Worm (Caenorhabditis elegans) whole organism, young adult: Measurements from ENCODE around the gene pir-1.

Experiments used
- B0019.2 ChIP-seq: fragments of 200-800 bp; sonication (Bioruptor generic); conservative IDR thresholded peaks from 2 replicates; pipeline ENCODE4 v1.3.6; 2022; ENCODE audit warnings: missing genetic modification reagents, missing genetic modification characterization, missing compliant biosample characterization
- B0261.1 ChIP-seq: sonication (generic microtip); optimal IDR thresholded peaks from 2 replicates; lab custom pipeline; 2016; ENCODE audit warnings: mild to moderate bottlenecking, missing genetic modification characterization, moderate library complexity, missing compliant biosample characterization
- C17E4.6 ChIP-seq: fragments of 200-800 bp; sonication (Bioruptor generic); IDR thresholded peaks from 2 replicates; pipeline ENCODE4 v1.3.6; 2022; ENCODE audit warnings: missing genetic modification reagents, missing genetic modification characterization, missing compliant biosample characterization
- F33H1.4 ChIP-seq: fragments of 200-800 bp; sonication (Bioruptor generic); IDR thresholded peaks from 2 replicates; pipeline ENCODE4 v1.3.6; 2022; ENCODE audit warnings: missing genetic modification reagents, missing genetic modification characterization, missing compliant biosample characterization
- F49E8.2 ChIP-seq: sonication (generic microtip); optimal IDR thresholded peaks from 3 replicates; lab custom pipeline; 2017; ENCODE audit warnings: missing genetic modification characterization, mild to moderate bottlenecking, missing compliant biosample characterization, antibody characterized with exemption, moderate library complexity; ENCODE audit not compliant: insufficient read depth
- F57A8.1 ChIP-seq: fragments of 200-800 bp; sonication (Bioruptor generic); optimal IDR thresholded peaks from 2 replicates; lab custom pipeline; 2018; ENCODE audit warnings: mild to moderate bottlenecking, missing genetic modification characterization, moderate library complexity, missing compliant biosample characterization
- K11D2.4 ChIP-seq: fragments of 200-800 bp; sonication (Bioruptor generic); IDR thresholded peaks from 2 replicates; pipeline ENCODE4 v1.3.6; 2022; ENCODE audit warnings: missing genetic modification reagents, missing genetic modification characterization, missing compliant biosample characterization
- Y56A3A.18 ChIP-seq: fragments of 200-800 bp; sonication (Bioruptor generic); IDR thresholded peaks from 2 replicates; pipeline ENCODE4 v1.3.6; 2022; ENCODE audit warnings: missing genetic modification reagents, missing genetic modification characterization, missing compliant biosample characterization
- Y67H2A.10 ChIP-seq: fragments of 200-800 bp; sonication (Bioruptor generic); conservative IDR thresholded peaks from 2 replicates; pipeline ENCODE4 v1.3.6; 2022; ENCODE audit warnings: missing genetic modification reagents, missing genetic modification characterization, missing compliant biosample characterization
- Y95B8A.8 ChIP-seq: fragments of 200-800 bp; sonication (Bioruptor generic); IDR thresholded peaks from 2 replicates; pipeline ENCODE4 v1.3.6; 2022; ENCODE audit warnings: missing genetic modification reagents, missing genetic modification characterization, missing compliant biosample characterization
- ZK185.1 ChIP-seq: sonication (generic microtip); optimal IDR thresholded peaks from 2 replicates; lab custom pipeline; 2016; ENCODE audit warnings: mild to moderate bottlenecking, missing genetic modification characterization, missing compliant biosample characterization; ENCODE audit not compliant: poor library complexity, severe bottlenecking
- akir-1 ChIP-seq: fragments of 200-800 bp; sonication (Bioruptor generic); optimal IDR thresholded peaks from 2 replicates; lab custom pipeline; 2018; ENCODE audit warnings: mild to moderate bottlenecking, missing genetic modification characterization, moderate library complexity, missing compliant biosample characterization
- attf-3 ChIP-seq: fragments of 200-800 bp; sonication (Bioruptor generic); conservative IDR thresholded peaks from 2 replicates; pipeline ENCODE4 v1.3.6; 2022; ENCODE audit warnings: missing genetic modification reagents, missing genetic modification characterization, missing compliant biosample characterization
- ceh-100 ChIP-seq: fragments of 200-800 bp; sonication (Bioruptor generic); IDR thresholded peaks from 2 replicates; pipeline ENCODE4 v1.3.6; 2022; ENCODE audit warnings: missing genetic modification reagents, missing genetic modification characterization, missing compliant biosample characterization
- ceh-27 ChIP-seq: fragments of 200-800 bp; sonication (Bioruptor generic); optimal IDR thresholded peaks from 2 replicates; lab custom pipeline; 2018; ENCODE audit warnings: mild to moderate bottlenecking, missing genetic modification characterization, moderate library complexity, missing compliant biosample characterization
- chd-7 ChIP-seq: sonication (generic microtip); optimal IDR thresholded peaks from 2 replicates; lab custom pipeline; 2016; ENCODE audit warnings: mild to moderate bottlenecking, missing genetic modification characterization, moderate library complexity, missing compliant biosample characterization
- dpl-1 ChIP-seq: fragments of 150-350 bp; optimal IDR thresholded peaks from 2 replicates; lab custom pipeline; 2014; ENCODE audit warnings: missing biosample characterization, missing genetic modification reagents, missing genetic modification characterization
- efl-1 ChIP-seq: fragments of 150-350 bp; optimal IDR thresholded peaks from 2 replicates; lab custom pipeline; 2014; ENCODE audit warnings: missing biosample characterization, missing genetic modification reagents, missing genetic modification characterization
- egl-44 ChIP-seq: fragments of 200-800 bp; sonication (Bioruptor generic); IDR thresholded peaks from 2 replicates; pipeline ENCODE4 v1.3.6; 2022; ENCODE audit warnings: missing genetic modification reagents, missing genetic modification characterization, missing compliant biosample characterization
- fkh-3 ChIP-seq: sonication (generic microtip); optimal IDR thresholded peaks from 2 replicates; lab custom pipeline; 2016; ENCODE audit warnings: mild to moderate bottlenecking, missing genetic modification characterization, missing compliant biosample characterization
- gei-17 ChIP-seq: fragments of 200-800 bp; sonication (Bioruptor generic); optimal IDR thresholded peaks from 2 replicates; lab custom pipeline; 2018; ENCODE audit warnings: mild to moderate bottlenecking, missing genetic modification characterization, missing compliant biosample characterization
- hmg-1.2 ChIP-seq: fragments of 200-800 bp; sonication (Bioruptor generic); IDR thresholded peaks from 2 replicates; pipeline ENCODE4 v1.3.6; 2022; ENCODE audit warnings: missing genetic modification reagents, missing genetic modification characterization, missing compliant biosample characterization
- hmg-20 ChIP-seq: fragments of 200-800 bp; sonication (Bioruptor generic); IDR thresholded peaks from 2 replicates; pipeline ENCODE4 v1.3.6; 2022; ENCODE audit warnings: missing genetic modification reagents, missing genetic modification characterization, missing compliant biosample characterization
- lag-1 ChIP-seq: fragments of 200-800 bp; sonication (Bioruptor generic); IDR thresholded peaks from 2 replicates; pipeline ENCODE4 v1.3.6; 2022; ENCODE audit warnings: missing genetic modification reagents, missing genetic modification characterization, missing compliant biosample characterization
- lsl-1 ChIP-seq: fragments of 200-800 bp; sonication (Bioruptor generic); optimal IDR thresholded peaks from 2 replicates; lab custom pipeline; 2018; ENCODE audit warnings: mild to moderate bottlenecking, missing genetic modification characterization, moderate library complexity, missing compliant biosample characterization
- madf-3 ChIP-seq: fragments of 200-800 bp; sonication (Bioruptor generic); IDR thresholded peaks from 2 replicates; pipeline ENCODE4 v1.3.6; 2022; ENCODE audit warnings: missing genetic modification reagents, missing genetic modification characterization, missing compliant biosample characterization
- nhr-120 ChIP-seq: fragments of 200-800 bp; sonication (Bioruptor generic); IDR thresholded peaks from 2 replicates; pipeline ENCODE4 v1.3.6; 2022; ENCODE audit warnings: missing genetic modification characterization, missing compliant biosample characterization
- nhr-179 ChIP-seq: sonication (generic microtip); optimal IDR thresholded peaks from 2 replicates; lab custom pipeline; 2016; ENCODE audit warnings: mild to moderate bottlenecking, missing genetic modification characterization, missing compliant biosample characterization
- pha-4 ChIP-seq: fragments of 150-350 bp; sonication (generic microtip); optimal IDR thresholded peaks from 2 replicates; lab custom pipeline; 2014; ENCODE audit warnings: missing biosample characterization, missing genetic modification reagents, missing genetic modification characterization
- rcor-1 ChIP-seq: fragments of 200-800 bp; sonication (Bioruptor generic); IDR thresholded peaks from 2 replicates; pipeline ENCODE4 v1.3.6; 2022; ENCODE audit warnings: missing genetic modification reagents, missing genetic modification characterization, missing compliant biosample characterization
- repo-1 ChIP-seq: sonication (generic microtip); optimal IDR thresholded peaks from 2 replicates; lab custom pipeline; 2017; ENCODE audit warnings: mild to moderate bottlenecking, missing genetic modification characterization, missing compliant biosample characterization
- rpc-1 ChIP-seq, 2 experiments: fragments of 150-350 bp in 1 of 2; sonication (generic microtip) in 1 of 2; optimal IDR thresholded peaks; 2 replicates each; lab custom pipeline; 2014 to 2018; ENCODE audit warnings: missing biosample characterization in 1 of 2, missing genetic modification characterization in 1 of 2, missing genetic modification reagents in 1 of 2, missing genotype in 1 of 2
- sdz-38 ChIP-seq: sonication (generic microtip); optimal IDR thresholded peaks from 2 replicates; lab custom pipeline; 2016; ENCODE audit warnings: missing genotype, missing genetic modification characterization, missing compliant biosample characterization
- snpc-1.1 ChIP-seq: sonication (generic microtip); optimal IDR thresholded peaks from 2 replicates; lab custom pipeline; 2017; ENCODE audit warnings: missing genetic modification characterization, mild to moderate bottlenecking, missing compliant biosample characterization, antibody characterized with exemption, moderate library complexity, missing genotype, missing genetic modification reagents; ENCODE audit not compliant: insufficient read depth
- snpc-1.3 ChIP-seq: sonication (generic microtip); optimal IDR thresholded peaks from 2 replicates; lab custom pipeline; 2017; ENCODE audit warnings: missing genetic modification characterization, mild to moderate bottlenecking, missing compliant biosample characterization, antibody characterized with exemption, moderate library complexity, missing genotype, missing genetic modification reagents; ENCODE audit not compliant: insufficient read depth
- sptf-2 ChIP-seq: fragments of 200-800 bp; sonication (Bioruptor generic); optimal IDR thresholded peaks from 2 replicates; lab custom pipeline; 2018; ENCODE audit warnings: mild to moderate bottlenecking, missing genetic modification characterization, missing compliant biosample characterization
- tbp1 ChIP-seq: fragments of 200-800 bp; sonication (Bioruptor generic); optimal IDR thresholded peaks from 2 replicates; lab custom pipeline; 2018; ENCODE audit warnings: mild to moderate bottlenecking, missing genetic modification characterization, missing compliant biosample characterization
- ztf-3 ChIP-seq: fragments of 200-800 bp; sonication (Bioruptor generic); optimal IDR thresholded peaks from 2 replicates; lab custom pipeline; 2018; ENCODE audit warnings: mild to moderate bottlenecking, missing genetic modification characterization, missing compliant biosample characterization

pir-1 gene

DNA sequence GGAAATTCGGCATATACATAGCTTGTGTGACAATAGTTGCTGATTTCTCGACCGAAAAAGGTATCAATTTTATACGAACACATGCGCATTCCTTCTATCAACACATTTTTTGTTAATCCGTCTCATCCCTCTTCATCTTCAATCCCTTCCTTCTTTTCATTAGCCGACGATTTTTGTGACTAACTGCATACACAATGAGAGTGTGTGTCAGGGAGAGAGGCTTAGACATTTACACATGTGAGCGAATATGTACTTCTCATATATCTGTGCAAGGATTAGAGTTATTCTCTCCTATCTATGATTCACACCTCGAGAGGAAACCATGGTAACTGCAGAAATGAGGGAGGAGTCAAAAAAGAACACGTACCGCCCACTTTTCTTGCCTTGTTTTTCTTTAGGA is 46.8 kb upstream of the pir-1 start:
- TF ChIP-seq madf-3 (no peak), C17E4.6 (no peak), K11D2.4 (GFP tag; lab: Robert Waterston, UW) (no peak), attf-3 (GFP tag; lab: Robert Waterston, UW) (no peak)

- TF ChIP-seq B0261.1 (tag; lab: Kevin White, UChicago) (no peak), sdz-38 (no peak), tbp1 (GFP tag; lab: Kevin White, UChicago) (no peak), nhr-179 (tag; lab: Kevin White, UChicago) (no peak), dpl-1 (GFP tag; lab: Kevin White, UChicago) (no peak), Y95B8A.8 (no peak)
- TF ChIP-seq, all 124 proteins: peak for 0
Measured at ce11 chrII:9131363-9131762, 45.7 kb upstream of the pir-1 start, which contains the start of gene C16D2.1. Gene C16D2.1, plus strand, starts transcription at chrII:9131663.

DNA sequence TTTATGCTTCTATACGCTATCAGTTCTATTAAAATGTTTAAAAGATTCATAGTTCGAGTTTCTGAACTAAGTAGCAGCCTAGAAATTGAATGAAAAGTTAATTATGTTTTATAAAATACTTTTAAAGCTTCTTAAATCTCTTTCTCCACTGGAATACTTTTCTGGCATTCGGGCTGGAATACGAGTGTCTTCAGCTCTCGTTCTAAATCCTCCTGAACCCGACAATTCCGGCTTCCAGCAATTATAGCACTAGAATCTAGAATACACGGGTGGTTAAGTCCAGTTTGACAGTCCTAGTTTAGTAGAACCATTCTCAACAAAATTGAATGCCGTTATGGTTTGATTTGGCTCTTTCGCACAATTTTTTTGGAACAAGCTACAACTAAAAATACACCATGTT is 44.8 kb upstream of the pir-1 start:
- TF ChIP-seq efl-1 (GFP tag; lab: Kevin White, UChicago) (no peak), chd-7 (peak; percentile 38), dpl-1 (GFP tag; lab: Kevin White, UChicago) (no peak)
- TF ChIP-seq, all 124 proteins: peak for 1

DNA sequence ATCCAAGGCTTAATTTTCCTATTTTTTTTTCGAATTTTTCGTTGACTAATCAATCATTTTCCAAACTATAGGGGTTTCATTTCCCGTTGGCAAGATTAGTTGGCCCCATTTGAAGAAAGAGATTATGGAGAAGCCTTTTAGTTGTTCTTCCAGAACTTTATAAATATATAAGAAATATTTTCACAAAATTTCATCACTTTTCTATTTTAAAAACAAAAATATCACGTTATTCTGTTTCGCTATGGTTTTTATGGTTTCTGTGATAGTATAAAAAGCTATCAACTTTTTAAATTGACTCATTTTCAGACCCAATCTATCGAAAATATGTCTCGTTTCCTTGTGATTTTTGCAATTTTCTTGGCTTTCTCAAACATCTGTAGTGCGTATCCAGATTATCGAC is 41.2 kb upstream of the pir-1 start, which contains the start of gene nlp-78:
TSS of gene nlp-78 (plus strand) at position 301 of the 400 bp plus-strand sequence.
- TF ChIP-seq F33H1.4 = no peak
- no peak for TF ChIP-seq lsl-1 (GFP tag; lab: Kevin White, UChicago)
- TF ChIP-seq rcor-1 (GFP tag; lab: Robert Waterston, UW) = no peak
- TF ChIP-seq fkh-3 (tag; lab: Kevin White, UChicago) = no peak
- no peak for TF ChIP-seq akir-1 (GFP tag; lab: Kevin White, UChicago)
- TF ChIP-seq F57A8.1 (GFP tag; lab: Kevin White, UChicago) = no peak
- no peak for TF ChIP-seq snpc-1.3 (tag; lab: Kevin White, UChicago)
- no peak for TF ChIP-seq B0019.2 (GFP tag; lab: Robert Waterston, UW)
- TF ChIP-seq C17E4.6 = no peak
- TF ChIP-seq madf-3 = no peak
- no peak for TF ChIP-seq ceh-100
- no peak for TF ChIP-seq Y56A3A.18 (GFP tag; lab: Robert Waterston, UW)
- no peak for TF ChIP-seq egl-44 (GFP tag; lab: Robert Waterston, UW)
- TF ChIP-seq nhr-120 (GFP tag; lab: Robert Waterston, UW) = no peak
- no peak for TF ChIP-seq ztf-3 (GFP tag; lab: Kevin White, UChicago)
- TF ChIP-seq gei-17 (GFP tag; lab: Kevin White, UChicago) = no peak
- TF ChIP-seq repo-1 (tag; lab: Kevin White, UChicago) = no peak
- TF ChIP-seq ceh-27 (GFP tag; lab: Kevin White, UChicago) = no peak
- TF ChIP-seq hmg-1.2 (GFP tag; lab: Robert Waterston, UW) = no peak

DNA sequence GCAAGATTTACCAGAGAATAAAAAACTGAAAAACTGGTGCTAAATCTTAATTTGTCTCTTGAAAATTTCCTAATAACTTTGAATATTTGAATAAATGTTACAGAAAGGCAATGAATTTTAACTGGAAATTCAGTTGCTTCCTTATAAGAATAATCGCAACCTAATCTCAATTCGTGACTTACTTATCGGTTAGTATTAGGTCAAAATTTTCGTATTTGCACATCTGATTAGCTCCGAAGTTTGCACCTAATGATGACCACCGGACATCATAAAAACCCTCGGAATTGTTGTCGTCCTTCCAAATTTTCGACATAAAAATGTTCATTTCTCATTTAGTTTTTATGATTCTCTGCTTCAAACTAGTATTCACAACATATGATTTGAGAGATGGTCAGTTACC is 39.3 kb upstream of the pir-1 start, which contains the start of gene C16D2.3:
TSS of gene C16D2.3 (plus strand) at position 301 of the 400 bp plus-strand sequence.
- TF ChIP-seq pha-4 (tag; lab: Kevin White, UChicago) (no peak), sptf-2 (GFP tag; lab: Kevin White, UChicago) (no peak), repo-1 (tag; lab: Kevin White, UChicago) (no peak), lag-1 (GFP tag; lab: Robert Waterston, UW) (no peak), snpc-1.1 (tag; lab: Kevin White, UChicago) (no peak), hmg-20 (GFP tag; lab: Robert Waterston, UW) (no peak), ZK185.1 (no peak), Y67H2A.10 (GFP tag; lab: Robert Waterston, UW) (no peak), rpc-1 (optimal IDR thresholded peaks at IDR 0.05; lab: Kevin White, UChicago) (no peak), rpc-1 (tag; optimal IDR thresholded peaks at IDR 0.05; lab: Kevin White, UChicago) (no peak), F49E8.2 (tag; lab: Kevin White, UChicago) (no peak)
